Worm (Caenorhabditis elegans) whole organism, L4 larva: ENCODE results near the gene Y46G5A.15.

Experiments used
- D1046.2 ChIP-seq: fragments of 200-800 bp; sonication (Bioruptor generic); IDR thresholded peaks from 2 replicates; pipeline ENCODE4 v1.3.6; 2022; ENCODE audit warnings: missing genetic modification characterization, missing compliant biosample characterization
- F10B5.3 ChIP-seq: sonication (generic microtip); optimal IDR thresholded peaks from 2 replicates; lab custom pipeline; 2016; ENCODE audit warnings: mild to moderate bottlenecking, missing genetic modification characterization, missing compliant biosample characterization
- F44E2.7 ChIP-seq: fragments of 200-800 bp; sonication (Bioruptor generic); IDR thresholded peaks from 2 replicates; pipeline ENCODE4 v2.1.2; 2022; ENCODE audit warnings: missing genetic modification characterization, missing compliant biosample characterization
- R02D3.7 ChIP-seq: fragments of 150-350 bp; sonication (generic microtip); optimal IDR thresholded peaks from 3 replicates; lab custom pipeline; 2014; ENCODE audit warnings: missing biosample characterization, missing genetic modification characterization
- T20F7.1 ChIP-seq: fragments of 200-800 bp; sonication (Bioruptor generic); optimal IDR thresholded peaks from 2 replicates; lab custom pipeline; 2018; ENCODE audit warnings: mild to moderate bottlenecking, missing genetic modification characterization, missing compliant biosample characterization
- T26A8.4 ChIP-seq: fragments of 200-800 bp; sonication (Bioruptor generic); IDR thresholded peaks from 2 replicates; pipeline ENCODE4 v1.3.6; 2022; ENCODE audit warnings: missing genetic modification characterization, missing compliant biosample characterization
- Y105C5A.15 ChIP-seq: fragments of 200-800 bp; sonication (Bioruptor generic); IDR thresholded peaks from 2 replicates; pipeline ENCODE4 v1.3.6; 2022; ENCODE audit warnings: missing genetic modification characterization, missing compliant biosample characterization
- Y48G9A.11 ChIP-seq: fragments of 200-800 bp; sonication (Bioruptor generic); IDR thresholded peaks from 2 replicates; pipeline ENCODE4 v1.3.6; 2022; ENCODE audit warnings: missing genetic modification reagents, missing genetic modification characterization, missing compliant biosample characterization
- Y75B8A.6 ChIP-seq: fragments of 200-800 bp; sonication (Bioruptor generic); IDR thresholded peaks from 2 replicates; pipeline ENCODE4 v1.3.6; 2022; ENCODE audit warnings: missing genetic modification reagents, missing genetic modification characterization, missing compliant biosample characterization
- ZK337.2 ChIP-seq: fragments of 200-800 bp; sonication (Bioruptor generic); IDR thresholded peaks from 2 replicates; pipeline ENCODE4 v1.3.6; 2022; ENCODE audit warnings: missing genetic modification reagents, missing genetic modification characterization, missing compliant biosample characterization
- aha-1 ChIP-seq: fragments of 150-350 bp; peaks from one replicate; lab custom pipeline; 2014; ENCODE audit warnings: missing biosample characterization, missing genetic modification characterization
- aly-2 ChIP-seq: sonication (generic microtip); optimal IDR thresholded peaks from 2 replicates; lab custom pipeline; 2018; ENCODE audit warnings: missing biosample characterization, missing genetic modification characterization
- ama-1 ChIP-seq: fragments of 150-350 bp; optimal IDR thresholded peaks from 2 replicates; lab custom pipeline; 2014; ENCODE audit warnings: inconsistent platforms, mixed read lengths
- ceh-62 ChIP-seq: sonication (generic microtip); optimal IDR thresholded peaks from 2 replicates; lab custom pipeline; 2017; ENCODE audit warnings: missing biosample characterization, missing genetic modification characterization
- ctbp-1 ChIP-seq: fragments of 200-800 bp; sonication (Bioruptor generic); IDR thresholded peaks from 2 replicates; pipeline ENCODE4 v1.3.6; 2022; ENCODE audit warnings: missing genetic modification reagents, missing genetic modification characterization, missing compliant biosample characterization
- daf-19 ChIP-seq: fragments of 200-800 bp; sonication (Bioruptor generic); conservative IDR thresholded peaks from 2 replicates; pipeline ENCODE4 v1.3.6; 2022; ENCODE audit warnings: missing genetic modification characterization, missing compliant biosample characterization
- daf-8 ChIP-seq: fragments of 200-800 bp; sonication (Bioruptor generic); IDR thresholded peaks from 2 replicates; pipeline ENCODE4 v1.3.6; 2022; ENCODE audit warnings: missing genetic modification characterization, missing compliant biosample characterization
- dmd-8 ChIP-seq: fragments of 200-800 bp; sonication (Bioruptor generic); IDR thresholded peaks from 2 replicates; pipeline ENCODE4 v1.3.6; 2022; ENCODE audit warnings: missing genetic modification characterization, missing compliant biosample characterization
- dpl-1 ChIP-seq: fragments of 150-350 bp; optimal IDR thresholded peaks from 2 replicates; lab custom pipeline; 2014; ENCODE audit warnings: missing biosample characterization, missing genetic modification reagents, missing genetic modification characterization
- egl-43 ChIP-seq: fragments of 200-800 bp; sonication (Bioruptor generic); IDR thresholded peaks from 2 replicates; pipeline ENCODE4 v1.3.6; 2022; ENCODE audit warnings: missing genetic modification reagents, missing genetic modification characterization, missing compliant biosample characterization
- fkh-10 ChIP-seq: fragments of 150-350 bp; optimal IDR thresholded peaks from 2 replicates; lab custom pipeline; 2014; ENCODE audit warnings: missing biosample characterization, missing genetic modification reagents, missing genetic modification characterization
- fos-1 ChIP-seq: fragments of 150-350 bp; optimal IDR thresholded peaks from 2 replicates; lab custom pipeline; 2014; ENCODE audit warnings: missing biosample characterization, missing genetic modification characterization
- gei-8 ChIP-seq: fragments of 200-800 bp; sonication (Bioruptor generic); optimal IDR thresholded peaks from 2 replicates; lab custom pipeline; 2018; ENCODE audit warnings: mild to moderate bottlenecking, missing genetic modification characterization, missing compliant biosample characterization
- jun-1 ChIP-seq: fragments of 150-350 bp; optimal IDR thresholded peaks from 2 replicates; lab custom pipeline; 2014; ENCODE audit warnings: missing biosample characterization, missing genetic modification reagents, missing genetic modification characterization
- lim-7 ChIP-seq: fragments of 200-800 bp; sonication (Bioruptor generic); IDR thresholded peaks from 2 replicates; pipeline ENCODE4 v1.3.6; 2022; ENCODE audit warnings: missing genetic modification characterization, missing compliant biosample characterization
- lin-1 ChIP-seq: fragments of 200-800 bp; sonication (Bioruptor generic); IDR thresholded peaks from 2 replicates; pipeline ENCODE4 v1.3.6; 2022; ENCODE audit warnings: missing genetic modification reagents, missing genetic modification characterization, missing compliant biosample characterization
- lin-38 ChIP-seq: fragments of 200-800 bp; sonication (Bioruptor generic); IDR thresholded peaks from 2 replicates; pipeline ENCODE4 v1.3.6; 2022; ENCODE audit warnings: missing genetic modification reagents, missing genetic modification characterization, missing compliant biosample characterization
- lin-39 ChIP-seq: fragments of 150-350 bp; optimal IDR thresholded peaks from 2 replicates; lab custom pipeline; 2014; ENCODE audit warnings: missing biosample characterization, missing genetic modification reagents, missing genetic modification characterization
- lir-3 ChIP-seq: sonication (generic microtip); optimal IDR thresholded peaks from 2 replicates; lab custom pipeline; 2016; ENCODE audit warnings: mild to moderate bottlenecking, missing genetic modification characterization, missing compliant biosample characterization
- mdl-1 ChIP-seq, 2 experiments: fragments of 150-350 bp in 1 of 2; sonication (generic microtip) in 1 of 2; optimal IDR thresholded peaks; 2 replicates each; lab custom pipeline; 2014 to 2017; ENCODE audit warnings: missing biosample characterization in 2 of 2, missing genetic modification characterization in 2 of 2
- mes-2 ChIP-seq: sonication (generic microtip); optimal IDR thresholded peaks from 2 replicates; lab custom pipeline; 2016; ENCODE audit warnings: missing genotype, mild to moderate bottlenecking, missing genetic modification characterization, missing compliant biosample characterization; ENCODE audit not compliant: poor library complexity, severe bottlenecking
- mxl-2 ChIP-seq: fragments of 200-800 bp; sonication (Bioruptor generic); conservative IDR thresholded peaks from 2 replicates; pipeline ENCODE4 v1.3.6; 2022; ENCODE audit warnings: missing genetic modification reagents, missing genetic modification characterization, missing compliant biosample characterization
- nhr-11 ChIP-seq: fragments of 150-350 bp; optimal IDR thresholded peaks from 2 replicates; lab custom pipeline; 2014; ENCODE audit warnings: missing biosample characterization, missing genetic modification characterization
- nhr-237 ChIP-seq: sonication (generic microtip); optimal IDR thresholded peaks from 2 replicates; lab custom pipeline; 2017; ENCODE audit warnings: missing biosample characterization, missing genetic modification characterization
- nhr-25 ChIP-seq: sonication (generic microtip); optimal IDR thresholded peaks from 2 replicates; lab custom pipeline; 2017; ENCODE audit warnings: missing genetic modification characterization, mild to moderate bottlenecking, missing compliant biosample characterization, antibody characterized with exemption, moderate library complexity, borderline replicate concordance; ENCODE audit not compliant: insufficient read depth
- nhr-28 ChIP-seq: fragments of 150-350 bp; optimal IDR thresholded peaks from 2 replicates; lab custom pipeline; 2014; ENCODE audit warnings: missing biosample characterization, missing genetic modification characterization
- nhr-48 ChIP-seq: sonication (generic microtip); optimal IDR thresholded peaks from 2 replicates; lab custom pipeline; 2016; ENCODE audit warnings: mild to moderate bottlenecking, missing genetic modification characterization, missing compliant biosample characterization
- nhr-76 ChIP-seq: fragments of 150-350 bp; optimal IDR thresholded peaks from 2 replicates; lab custom pipeline; 2014; ENCODE audit warnings: missing biosample characterization, missing genetic modification characterization
- nhr-77 ChIP-seq: fragments of 150-350 bp; optimal IDR thresholded peaks from 2 replicates; lab custom pipeline; 2014; ENCODE audit warnings: missing biosample characterization, missing genetic modification characterization
- pha-4 ChIP-seq, 2 experiments: fragments of 150-350 bp in 1 of 2; fragments of 200-800 bp in 1 of 2; sonication (Bioruptor generic) in 1 of 2; IDR thresholded peaks in 1 of 2; optimal IDR thresholded peaks in 1 of 2; 2 replicates each; pipeline versions ENCODE4 v1.3.6 to Lab custom; 2014 to 2022; ENCODE audit warnings: missing genetic modification characterization in 2 of 2, missing genetic modification reagents in 2 of 2, missing biosample characterization in 1 of 2, missing compliant biosample characterization in 1 of 2
- rbr-2 ChIP-seq: sonication (generic microtip); optimal IDR thresholded peaks from 2 replicates; lab custom pipeline; 2016; ENCODE audit warnings: missing genotype, missing genetic modification characterization, missing compliant biosample characterization
- sdz-12 ChIP-seq: fragments of 200-800 bp; sonication (Bioruptor generic); optimal IDR thresholded peaks from 2 replicates; lab custom pipeline; 2018; ENCODE audit warnings: mild to moderate bottlenecking, missing genetic modification characterization, missing compliant biosample characterization
- skn-1 ChIP-seq: fragments of 150-350 bp; optimal IDR thresholded peaks from 2 replicates; lab custom pipeline; 2014; ENCODE audit warnings: missing biosample characterization, missing genetic modification characterization
- tra-1 ChIP-seq: fragments of 200-800 bp; sonication (Bioruptor generic); IDR thresholded peaks from 2 replicates; pipeline ENCODE4 v1.3.6; 2022; ENCODE audit warnings: missing genetic modification reagents, missing genetic modification characterization, missing compliant biosample characterization
- zfp-2 ChIP-seq: sonication (generic microtip); optimal IDR thresholded peaks from 2 replicates; lab custom pipeline; 2016; ENCODE audit warnings: mild to moderate bottlenecking, missing genetic modification characterization, missing compliant biosample characterization
- zip-11 ChIP-seq: fragments of 200-800 bp; sonication (Bioruptor generic); IDR thresholded peaks from 2 replicates; pipeline ENCODE4 v1.3.6; 2022; ENCODE audit warnings: missing genetic modification characterization, missing compliant biosample characterization
- ztf-7 ChIP-seq: fragments of 150-350 bp; optimal IDR thresholded peaks from 2 replicates; lab custom pipeline; 2014; ENCODE audit warnings: missing biosample characterization, missing genetic modification characterization

Y46G5A.15 gene

ce11 chrII:12795188-12795587 lies 10.0 kb upstream of the Y46G5A.15 start (continued):
- TF ChIP-seq nhr-11 (tag; lab: Kevin White, UChicago) (no peak), skn-1 (no peak), T26A8.4 (peak; percentile 71; the same call in 1 of the 2 replicates), sdz-12 (peak; percentile 77), nhr-48 (tag; lab: Kevin White, UChicago) (no peak), D1046.2 (peak; percentile 49; the same call in 1 of the 2 replicates), nhr-77 (no peak), Y48G9A.11 (peak; percentile 55)

ce11 chrII:12790392-12790791 lies 5.2 kb upstream of the Y46G5A.15 start:
- TF ChIP-seq gei-8 (GFP tag; lab: Kevin White, UChicago) = no peak
- no peak for TF ChIP-seq ztf-7 (tag; lab: Kevin White, UChicago)
- TF ChIP-seq daf-8 (GFP tag; lab: Robert Waterston, UW) = no peak
- no peak for TF ChIP-seq dmd-8 (GFP tag; lab: Robert Waterston, UW)
- TF ChIP-seq lim-7 (GFP tag; lab: Robert Waterston, UW) = no peak
- no peak for TF ChIP-seq ZK337.2 (GFP tag; lab: Robert Waterston, UW)
- TF ChIP-seq lin-39 (tag; lab: Kevin White, UChicago) = no peak
- no peak for TF ChIP-seq lir-3 (tag; lab: Kevin White, UChicago)
- no peak for TF ChIP-seq mes-2
- no peak for TF ChIP-seq T20F7.1 (GFP tag; lab: Kevin White, UChicago)
- TF ChIP-seq F44E2.7 = no peak
- no peak for TF ChIP-seq lin-38
- no peak for TF ChIP-seq mdl-1 (tag; optimal IDR thresholded peaks at IDR 0.05; lab: Kevin White, UChicago)
- TF ChIP-seq Y105C5A.15 (GFP tag; lab: Robert Waterston, UW) = no peak
- TF ChIP-seq zip-11 (GFP tag; lab: Robert Waterston, UW) = no peak
- no peak for TF ChIP-seq ceh-62 (tag; lab: Kevin White, UChicago)
- no peak for TF ChIP-seq mxl-2 (GFP tag; lab: Robert Waterston, UW)
- no peak for TF ChIP-seq tra-1 (GFP tag; lab: Robert Waterston, UW)
- no peak for TF ChIP-seq F10B5.3 (tag; lab: Kevin White, UChicago)

DNA sequence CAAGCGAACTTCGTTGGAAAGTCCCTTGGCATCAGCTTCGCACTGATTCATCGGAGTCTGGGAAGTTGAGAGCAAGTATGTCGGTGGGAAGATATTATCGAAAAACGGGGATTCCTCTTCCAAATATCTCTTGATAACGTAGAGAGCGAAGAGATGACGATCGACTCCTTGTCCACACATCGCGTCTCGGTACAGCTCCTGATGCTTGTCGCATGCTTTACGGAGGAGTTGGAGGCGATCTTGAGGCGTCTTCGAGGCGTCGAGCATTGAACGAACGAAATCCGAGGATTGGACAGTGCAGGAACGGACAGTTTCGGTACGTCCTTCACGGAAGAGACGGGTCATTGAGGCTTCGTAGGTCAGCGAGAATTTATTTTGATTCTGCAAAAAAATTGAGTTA lies 4.3 kb upstream of the Y46G5A.15 start:
- TF ChIP-seq egl-43 (peak; percentile 27; the same call in 1 of the 2 replicates), fkh-10 (GFP tag; lab: Kevin White, UChicago) (no peak), T26A8.4 (peak; percentile 35; the same call in 1 of the 2 replicates), gei-8 (GFP tag; lab: Kevin White, UChicago) (no peak), aha-1 (tag; lab: Kevin White, UChicago) (peak; percentile 12)

ce11 chrII:12787831-12788248 lies 2.6 kb upstream of the Y46G5A.15 start, which contains the start of gene alkb-7:
alkb-7 (minus strand) TSS chrII:12788153.
- TF ChIP-seq Y75B8A.6 = no peak
- peak; percentile 59 for TF ChIP-seq ama-1 (lab: Kevin White, UChicago)
- no peak for TF ChIP-seq fos-1
- TF ChIP-seq jun-1 (tag; lab: Kevin White, UChicago) = no peak
- TF ChIP-seq lin-38 = peak; percentile 76
- no peak for TF ChIP-seq nhr-28 (tag; lab: Kevin White, UChicago)
- TF ChIP-seq dpl-1 (GFP tag; lab: Kevin White, UChicago) = no peak
- no peak for TF ChIP-seq zfp-2 (tag; lab: Kevin White, UChicago)
- TF ChIP-seq rbr-2 (tag; lab: Kevin White, UChicago) = no peak
- no peak for TF ChIP-seq lin-39 (tag; lab: Kevin White, UChicago)
- TF ChIP-seq aly-2 (tag; lab: Kevin White, UChicago) = no peak
- TF ChIP-seq zip-11 (GFP tag; lab: Robert Waterston, UW) = no peak
- TF ChIP-seq ctbp-1 = 0 out of 2 replicates have a peak, but pooled peaks have one; percentile 16
- no peak for TF ChIP-seq nhr-237
- TF ChIP-seq daf-19 (GFP tag; lab: Robert Waterston, UW) = no peak
- TF ChIP-seq egl-43 = no peak; the same call in 1 of the 2 replicates
- TF ChIP-seq mes-2 = no peak
- no peak for TF ChIP-seq lin-1 (GFP tag; lab: Robert Waterston, UW)
- TF ChIP-seq F10B5.3 (tag; lab: Kevin White, UChicago) = no peak
- TF ChIP-seq nhr-25 = no peak
- TF ChIP-seq nhr-76 = no peak
- 0 out of 2 replicates have a peak, but pooled peaks have one; percentile 7 for TF ChIP-seq pha-4 (GFP tag; IDR thresholded peaks at IDR 0.05; lab: Robert Waterston, UW)
- no peak for TF ChIP-seq pha-4 (tag; optimal IDR thresholded peaks at IDR 0.05; lab: Kevin White, UChicago)
- TF ChIP-seq R02D3.7 = no peak
- TF ChIP-seq lim-7 (GFP tag; lab: Robert Waterston, UW) = no peak
